Fruit fly (Drosophila melanogaster) whole organism, wandering third instar larva: Measurements from ENCODE around the gene SREBP.

ENCODE experiments used
- CG9705 ChIP-seq: fragments of 200-800 bp; sonication (Bioruptor generic); optimal IDR thresholded peaks from 2 replicates; lab custom pipeline; 2018; ENCODE audit warnings: missing biosample characterization, mild to moderate bottlenecking, missing genetic modification characterization
- CrebA ChIP-seq: fragments of 200-800 bp; sonication (Bioruptor generic); optimal IDR thresholded peaks from 2 replicates; lab custom pipeline; 2016; ENCODE audit warnings: missing biosample characterization, mild to moderate bottlenecking, missing genetic modification characterization, borderline replicate concordance
- Dfd ChIP-seq: fragments of >200 bp; optimal IDR thresholded peaks from 2 replicates; lab custom pipeline; 2017; ENCODE audit warnings: missing biosample characterization, missing genetic modification characterization
- Dif ChIP-seq: fragments of 200-275, 200-300 bp; sonication (Bioruptor generic); optimal IDR thresholded peaks from 2 replicates; lab custom pipeline; 2018; ENCODE audit warnings: missing biosample characterization, missing genetic modification characterization; ENCODE audit not compliant: partially characterized antibody
- GATAd ChIP-seq: sonication (Bioruptor generic); optimal IDR thresholded peaks from 2 replicates; lab custom pipeline; 2016; ENCODE audit warnings: missing biosample characterization, missing genetic modification characterization
- HLH106 ChIP-seq: fragments of 200-800 bp; optimal IDR thresholded peaks from 3 replicates; lab custom pipeline; 2019; ENCODE audit warnings: missing biosample characterization, mild to moderate bottlenecking, missing genetic modification characterization, moderate library complexity
- Hnf4 ChIP-seq: fragments of 200-800 bp; sonication (Bioruptor generic); optimal IDR thresholded peaks from 2 replicates; lab custom pipeline; 2016; ENCODE audit warnings: missing biosample characterization, mild to moderate bottlenecking, missing genetic modification characterization
- Hr78 ChIP-seq: fragments of >200 bp; optimal IDR thresholded peaks from 2 replicates; lab custom pipeline; 2017; ENCODE audit warnings: missing biosample characterization, missing genetic modification characterization
- Hr83 ChIP-seq: fragments of 200-300 bp; sonication (Bioruptor generic); optimal IDR thresholded peaks from 2 replicates; lab custom pipeline; 2016; ENCODE audit warnings: missing biosample characterization, mild to moderate bottlenecking, missing genetic modification characterization, moderate library complexity; ENCODE audit not compliant: poor library complexity, severe bottlenecking
- Jra ChIP-seq: sonication (Bioruptor generic); optimal IDR thresholded peaks from 2 replicates; lab custom pipeline; 2016; ENCODE audit warnings: missing biosample characterization, missing genetic modification characterization
- Mio ChIP-seq: sonication (Bioruptor generic); optimal IDR thresholded peaks from 2 replicates; lab custom pipeline; 2016; ENCODE audit warnings: missing biosample characterization, missing genetic modification characterization
- Myc ChIP-seq: fragments of >200 bp; optimal IDR thresholded peaks from 2 replicates; lab custom pipeline; 2017
- N ChIP-seq: fragments of >200 bp; optimal IDR thresholded peaks from 2 replicates; lab custom pipeline; 2018; ENCODE audit warnings: missing biosample characterization, missing external identifiers, missing genetic modification characterization
- OdsH ChIP-seq: fragments of 200-800 bp; sonication (Bioruptor generic); optimal IDR thresholded peaks from 2 replicates; lab custom pipeline; 2016; ENCODE audit warnings: missing biosample characterization, mild to moderate bottlenecking, missing genetic modification characterization
- Rel ChIP-seq, 2 experiments: fragments of 200-800 bp; sonication (Bioruptor generic) in 1 of 2; optimal IDR thresholded peaks; 2 replicates in 1 of 2; 3 replicates in 1 of 2; lab custom pipeline; 2016 to 2019; ENCODE audit warnings: mild to moderate bottlenecking in 2 of 2, missing biosample characterization in 2 of 2, missing genetic modification characterization in 2 of 2, moderate library complexity in 1 of 2
- Sp1 ChIP-seq: fragments of 200-800 bp; sonication (Bioruptor generic); optimal IDR thresholded peaks from 3 replicates; lab custom pipeline; 2019; ENCODE audit warnings: missing biosample characterization, mild to moderate bottlenecking, missing genetic modification characterization, moderate library complexity
- Vsx2 ChIP-seq: fragments of 200-300, 225-300 bp; sonication (Bioruptor generic); optimal IDR thresholded peaks from 2 replicates; lab custom pipeline; 2018; ENCODE audit warnings: missing biosample characterization, missing genetic modification characterization; ENCODE audit not compliant: partially characterized antibody
- br ChIP-seq: fragments of 200-800 bp; sonication (Bioruptor generic); optimal IDR thresholded peaks from 2 replicates; lab custom pipeline; 2016; ENCODE audit warnings: missing biosample characterization, missing genetic modification characterization
- brk ChIP-seq: fragments of 200-800 bp; sonication (Bioruptor generic); optimal IDR thresholded peaks from 2 replicates; lab custom pipeline; 2016; ENCODE audit warnings: missing biosample characterization, mild to moderate bottlenecking, missing genetic modification characterization
- dl ChIP-seq, 2 experiments: fragments of 175-275, 200-275 bp in 1 of 2; fragments of 200-275 bp in 1 of 2; sonication (Bioruptor generic); optimal IDR thresholded peaks; lab custom pipeline; 2018; ENCODE audit warnings: mild to moderate bottlenecking in 2 of 2, missing biosample characterization in 2 of 2, missing genetic modification characterization in 2 of 2, moderate library complexity in 2 of 2; ENCODE audit not compliant: partially characterized antibody in 2 of 2, insufficient read depth in 1 of 2
- dmrt93B ChIP-seq: fragments of 200-800 bp; sonication (Bioruptor generic); optimal IDR thresholded peaks from 2 replicates; lab custom pipeline; 2018; ENCODE audit warnings: missing biosample characterization, mild to moderate bottlenecking, missing genetic modification characterization
- dsf ChIP-seq: sonication (Bioruptor generic); optimal IDR thresholded peaks from 2 replicates; lab custom pipeline; 2016; ENCODE audit warnings: missing biosample characterization, missing genetic modification characterization, borderline replicate concordance
- ey ChIP-seq: fragments of 200-800 bp; sonication (Bioruptor generic); optimal IDR thresholded peaks from 2 replicates; lab custom pipeline; 2016; ENCODE audit warnings: missing biosample characterization, missing genetic modification characterization
- foxo ChIP-seq, 2 experiments: fragments of 200-800 bp; sonication (Bioruptor generic); optimal IDR thresholded peaks; 2 replicates in 1 of 2; 3 replicates in 1 of 2; lab custom pipeline; 2016 to 2017; ENCODE audit warnings: missing biosample characterization in 2 of 2, missing genetic modification characterization in 2 of 2
- h ChIP-seq: fragments of 200-800 bp; sonication (Bioruptor generic); optimal IDR thresholded peaks from 3 replicates; lab custom pipeline; 2016; ENCODE audit warnings: missing biosample characterization, mild to moderate bottlenecking, missing genetic modification characterization
- jim ChIP-seq: fragments of 175-275, 200-325 bp; sonication (Bioruptor generic); optimal IDR thresholded peaks from 2 replicates; lab custom pipeline; 2016; ENCODE audit warnings: missing biosample characterization, mild to moderate bottlenecking, missing genetic modification characterization
- lola ChIP-seq: fragments of >200 bp; optimal IDR thresholded peaks from 2 replicates; lab custom pipeline; 2017; ENCODE audit warnings: missing biosample characterization, missing genetic modification characterization
- pan ChIP-seq: fragments of >200 bp; optimal IDR thresholded peaks from 2 replicates; lab custom pipeline; 2017
- psq ChIP-seq: fragments of 200-800 bp; sonication (Bioruptor generic); optimal IDR thresholded peaks from 3 replicates; lab custom pipeline; 2017; ENCODE audit warnings: missing biosample characterization, mild to moderate bottlenecking, missing genetic modification characterization, moderate library complexity
- sage ChIP-seq: fragments of 200-800 bp; sonication (Bioruptor generic); optimal IDR thresholded peaks from 2 replicates; lab custom pipeline; 2016; ENCODE audit warnings: missing biosample characterization, mild to moderate bottlenecking, missing genetic modification characterization
- sv ChIP-seq: fragments of 200-800 bp; sonication (Bioruptor generic); optimal IDR thresholded peaks from 3 replicates; lab custom pipeline; 2016; ENCODE audit warnings: missing biosample characterization, missing genetic modification characterization
- tai ChIP-seq: sonication (Bioruptor generic); optimal IDR thresholded peaks from 2 replicates; lab custom pipeline; 2016; ENCODE audit warnings: missing biosample characterization, missing genetic modification characterization
- usp ChIP-seq: fragments of >200 bp; optimal IDR thresholded peaks from 2 replicates; lab custom pipeline; 2017; ENCODE audit warnings: missing biosample characterization, missing genetic modification characterization
- woc ChIP-seq: sonication (Bioruptor generic); optimal IDR thresholded peaks from 2 replicates; lab custom pipeline; 2016; ENCODE audit warnings: missing biosample characterization, mild to moderate bottlenecking, missing genetic modification characterization

SREBP gene

dm6 chr3L:19812491-19812890, 18.8 kb downstream of the SREBP start:
- TF ChIP-seq dsf (no peak), lola (GFP tag; lab: Kevin White, UChicago) (no peak), GATAd (GFP tag; lab: Kevin White, UChicago) (no peak), Vsx2 (no peak), sage (GFP tag; lab: Kevin White, UChicago) (no peak), dmrt93B (GFP tag; lab: Kevin White, UChicago) (no peak), usp (GFP tag; lab: Kevin White, UChicago) (no peak)

dm6 chr3L:19813075-19813903, 19.6 kb downstream of the SREBP start, which contains the start of gene Cyp305a1:
TSS of gene Cyp305a1 (minus strand) at chr3L:19813339.
- TF ChIP-seq N (GFP tag; lab: Kevin White, UChicago): no peak
- no peak for TF ChIP-seq sage (GFP tag; lab: Kevin White, UChicago)
- TF ChIP-seq lola (GFP tag; lab: Kevin White, UChicago): no peak
- no peak for TF ChIP-seq tai
- TF ChIP-seq psq (GFP tag; lab: Kevin White, UChicago): no peak
- TF ChIP-seq CrebA (GFP tag; lab: Kevin White, UChicago): no peak
- no peak for TF ChIP-seq brk (GFP tag; lab: Kevin White, UChicago)
- TF ChIP-seq HLH106 (tag; lab: Kevin White, UChicago): no peak
- no peak for TF ChIP-seq Rel (GFP tag; optimal IDR thresholded peaks at IDR 0.05; lab: Kevin White, UChicago)
- no peak for TF ChIP-seq Rel (tag; optimal IDR thresholded peaks at IDR 0.05; lab: Kevin White, UChicago)
- TF ChIP-seq woc (GFP tag; lab: Kevin White, UChicago): no peak
- no peak for TF ChIP-seq CG9705 (GFP tag; lab: Kevin White, UChicago)
- no peak for TF ChIP-seq Hr83 (GFP tag; lab: Kevin White, UChicago)
- no peak for TF ChIP-seq Vsx2
- no peak for TF ChIP-seq dmrt93B (GFP tag; lab: Kevin White, UChicago)
- no peak for TF ChIP-seq Sp1 (GFP tag; lab: Kevin White, UChicago)

- TF ChIP-seq tai (no peak), CrebA (GFP tag; lab: Kevin White, UChicago) (no peak), sv (GFP tag; lab: Kevin White, UChicago) (no peak), OdsH (GFP tag; lab: Kevin White, UChicago) (peak; percentile 8), foxo (GFP tag; optimal IDR thresholded peaks at IDR 0.05; lab: Kevin White, UChicago) (no peak), N (GFP tag; lab: Kevin White, UChicago) (peak; percentile 39), Mio (no peak), ey (GFP tag; lab: Kevin White, UChicago) (peak; percentile 15), GATAd (GFP tag; lab: Kevin White, UChicago) (no peak), Hr78 (GFP tag; lab: Kevin White, UChicago) (no peak), Jra (GFP tag; lab: Kevin White, UChicago) (no peak), Sp1 (GFP tag; lab: Kevin White, UChicago) (peak; percentile 39), Hr83 (GFP tag; lab: Kevin White, UChicago) (no peak), Dif (GFP tag; lab: Kevin White, UChicago) (no peak), dl (GFP tag; optimal IDR thresholded peaks at IDR 0.05; lab: Kevin White, UChicago; ENCODE audit: insufficient read depth in 1 of 2, partially characterized antibody in 2 of 2) (no peak), pan (lab: Kevin White, UChicago) (no peak), Dfd (GFP tag; lab: Kevin White, UChicago) (no peak), Hnf4 (GFP tag; lab: Kevin White, UChicago) (no peak), jim (GFP tag; lab: Kevin White, UChicago) (no peak), Myc (no peak), br (no peak), HLH106 (tag; lab: Kevin White, UChicago) (no peak), psq (GFP tag; lab: Kevin White, UChicago) (peak; percentile 10), usp (GFP tag; lab: Kevin White, UChicago) (no peak), Rel (GFP tag; optimal IDR thresholded peaks at IDR 0.05; lab: Kevin White, UChicago) (no peak), Rel (tag; optimal IDR thresholded peaks at IDR 0.05; lab: Kevin White, UChicago) (peak; percentile 42), h (GFP tag; lab: Kevin White, UChicago) (no peak), sage (GFP tag; lab: Kevin White, UChicago) (no peak)
These were observed 21.9 kb downstream of the SREBP start, which contains the start of gene cyc for dm6 chr3L:19815472-19816150. TSS of gene cyc (minus strand) at chr3L:19815938.
